Worm (Caenorhabditis elegans) whole organism, L4/young adult: Measurements from ENCODE around the gene Y69H2.3.

Source experiments
- dao-5 ChIP-seq: sonication (generic microtip); optimal IDR thresholded peaks from 2 replicates; lab custom pipeline; 2016; ENCODE audit warnings: missing genotype, missing genetic modification characterization, moderate library complexity, missing compliant biosample characterization
- him-1 ChIP-seq: sonication (generic microtip); optimal IDR thresholded peaks from 2 replicates; lab custom pipeline; 2016; ENCODE audit warnings: missing genotype, missing genetic modification reagents, missing genetic modification characterization, missing compliant biosample characterization

DNA sequence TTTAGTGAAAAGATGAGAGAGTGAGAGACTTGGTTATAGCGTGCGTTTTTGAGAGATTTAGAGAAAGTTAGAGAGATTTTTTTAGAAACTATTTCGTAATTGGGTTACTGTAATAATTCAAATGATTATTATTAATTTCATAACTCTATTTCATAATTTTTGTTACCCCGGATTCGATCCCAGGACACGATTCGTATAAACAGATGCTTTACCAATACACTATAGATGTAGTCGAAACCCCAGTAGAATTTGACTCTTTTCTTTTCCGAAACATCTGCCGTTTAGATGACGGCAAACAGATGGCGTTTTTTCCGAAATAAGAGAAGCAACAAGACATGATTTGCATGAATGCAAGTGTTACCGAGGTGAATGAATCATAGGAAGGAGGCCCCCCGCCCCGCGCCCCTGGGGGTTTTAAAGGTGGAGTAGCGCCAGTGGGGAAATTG lies 46.1 kb upstream of the Y69H2.3 start:
- TF ChIP-seq him-1 (tag; lab: Kevin White, UChicago): no peak
- TF ChIP-seq dao-5: no peak
